Fruit fly (Drosophila melanogaster): ENCODE results near the gene Arp1.

DNA sequence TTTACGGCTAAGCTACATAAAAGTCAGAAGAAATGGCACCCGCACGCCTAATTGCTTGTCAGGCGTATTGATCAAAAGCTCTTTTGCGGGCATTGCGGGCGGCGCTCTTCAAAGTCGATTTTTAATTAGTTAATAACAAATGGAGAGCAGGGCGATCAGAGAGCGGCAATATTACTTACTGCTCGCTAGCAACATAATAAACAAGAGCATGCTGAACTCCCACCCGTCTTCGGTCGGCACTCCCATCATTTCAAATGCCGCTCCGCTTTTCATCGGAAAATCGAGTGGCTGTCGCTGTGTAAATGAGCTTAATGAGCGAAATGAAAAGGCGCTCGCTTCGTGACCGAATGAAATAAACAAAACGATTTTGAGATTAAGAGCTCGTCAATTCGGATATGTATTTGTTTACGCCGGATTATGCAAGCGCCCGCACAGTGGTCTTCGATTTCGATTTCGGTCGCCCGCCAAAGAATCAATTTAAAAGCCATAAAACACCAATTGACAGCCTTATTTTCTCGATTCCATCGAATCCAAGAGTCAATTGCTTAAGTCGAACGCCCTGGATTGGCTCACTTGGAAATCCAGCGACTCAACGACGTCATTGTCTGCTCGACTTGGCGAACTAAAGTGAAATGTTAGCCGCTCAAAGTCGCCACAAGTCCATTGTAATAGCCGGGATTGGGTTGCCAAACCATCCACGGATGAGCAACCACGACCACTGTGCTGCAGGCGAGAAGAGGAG lies 37.9 kb upstream of the Arp1 start:
- no peak for TF ChIP-seq Snoo (tag; optimal IDR thresholded peaks at IDR 0.05)
- no peak for TF ChIP-seq Pif1B (GFP tag; optimal IDR thresholded peaks at IDR 0.05)
- no peak for TF ChIP-seq CG15710 (tag; optimal IDR thresholded peaks at IDR 0.05)
- no peak for TF ChIP-seq EcR (GFP tag; optimal IDR thresholded peaks at IDR 0.05)
- peak; percentile 52; the same call in 1 of the 2 replicates for TF ChIP-seq CG10348 (GFP tag; IDR thresholded peaks at IDR 0.05)
- TF ChIP-seq CG32121 (GFP tag; IDR thresholded peaks at IDR 0.05) = peak; percentile 79
- TF ChIP-seq CG13204 (GFP tag; optimal IDR thresholded peaks at IDR 0.05) = no peak
- TF ChIP-seq D1 (tag; optimal IDR thresholded peaks at IDR 0.05) = no peak
- TF ChIP-seq CG4496 (GFP tag; IDR thresholded peaks at IDR 0.05) = 0 out of 3 replicates have a peak, but pooled peaks have one; percentile 18
- TF ChIP-seq CG12605 (GFP tag; IDR thresholded peaks at IDR 0.05) = no peak

Data from whole organism, pupa.